Fruit fly (Drosophila melanogaster) Kc167 (cell line): Measurements from ENCODE around the gene CG7607.

Experiments used
- Sin3A ChIP-seq: fragments of >200 bp; optimal IDR thresholded peaks from 2 replicates; lab custom pipeline; 2018; ENCODE audit warnings: missing external identifiers
- psq ChIP-seq: fragments of >200 bp; optimal IDR thresholded peaks from 2 replicates; lab custom pipeline; 2017; ENCODE audit warnings: missing external identifiers

DNA sequence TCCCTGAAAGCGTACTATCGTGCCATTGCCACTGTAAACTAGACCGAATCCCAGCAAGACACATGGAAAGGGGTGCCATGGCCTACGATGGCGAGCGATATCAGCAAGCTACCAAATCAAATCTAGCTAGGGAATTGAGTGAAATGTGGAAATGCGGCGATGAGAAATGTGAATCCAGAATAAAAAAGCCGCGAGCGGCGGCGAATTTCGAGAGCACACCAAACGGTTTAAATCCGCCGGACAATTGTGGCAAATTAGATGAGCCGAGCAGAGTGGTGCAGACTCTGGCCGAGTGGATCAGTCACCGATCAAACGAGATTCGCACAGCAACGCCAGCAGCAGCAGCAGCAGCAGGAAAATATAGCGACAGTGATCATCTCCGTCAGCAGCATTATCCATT is 1.6 kb downstream of the CG7607 start, which contains the start of gene nkt:
- TF ChIP-seq Sin3A (lab: Kevin White, UChicago) (no peak), psq (lab: Kevin White, UChicago) (no peak)
